Worm (Caenorhabditis elegans) whole organism, L4 larva: ENCODE measurements around the gene Y66H1A.5.

Experiments used
- F10B5.3 ChIP-seq: sonication (generic microtip); optimal IDR thresholded peaks from 2 replicates; lab custom pipeline; 2016; ENCODE audit warnings: mild to moderate bottlenecking, missing genetic modification characterization, missing compliant biosample characterization
- F26F4.8 ChIP-seq: fragments of 200-800 bp; sonication (Bioruptor generic); conservative IDR thresholded peaks from 2 replicates; pipeline ENCODE4 v1.3.6; 2022; ENCODE audit warnings: missing genetic modification characterization, missing compliant biosample characterization
- F44E2.7 ChIP-seq: fragments of 200-800 bp; sonication (Bioruptor generic); IDR thresholded peaks from 2 replicates; pipeline ENCODE4 v2.1.2; 2022; ENCODE audit warnings: missing genetic modification characterization, missing compliant biosample characterization
- F49E8.2 ChIP-seq: sonication (generic microtip); optimal IDR thresholded peaks from 2 replicates; lab custom pipeline; 2016; ENCODE audit warnings: missing compliant biosample characterization, mild to moderate bottlenecking, missing genetic modification characterization, borderline replicate concordance
- R02D3.7 ChIP-seq: fragments of 150-350 bp; sonication (generic microtip); optimal IDR thresholded peaks from 3 replicates; lab custom pipeline; 2014; ENCODE audit warnings: missing biosample characterization, missing genetic modification characterization
- T20F7.1 ChIP-seq: fragments of 200-800 bp; sonication (Bioruptor generic); optimal IDR thresholded peaks from 2 replicates; lab custom pipeline; 2018; ENCODE audit warnings: mild to moderate bottlenecking, missing genetic modification characterization, missing compliant biosample characterization
- T26A8.4 ChIP-seq: fragments of 200-800 bp; sonication (Bioruptor generic); IDR thresholded peaks from 2 replicates; pipeline ENCODE4 v1.3.6; 2022; ENCODE audit warnings: missing genetic modification characterization, missing compliant biosample characterization
- Y48G9A.11 ChIP-seq: fragments of 200-800 bp; sonication (Bioruptor generic); IDR thresholded peaks from 2 replicates; pipeline ENCODE4 v1.3.6; 2022; ENCODE audit warnings: missing genetic modification reagents, missing genetic modification characterization, missing compliant biosample characterization
- aha-1 ChIP-seq: fragments of 150-350 bp; peaks from one replicate; lab custom pipeline; 2014; ENCODE audit warnings: missing biosample characterization, missing genetic modification characterization
- attf-4 ChIP-seq: sonication (generic microtip); optimal IDR thresholded peaks from 3 replicates; lab custom pipeline; 2017; ENCODE audit warnings: missing biosample characterization, missing genetic modification characterization
- ceh-28 ChIP-seq: fragments of 150-350 bp; optimal IDR thresholded peaks from 2 replicates; lab custom pipeline; 2014; ENCODE audit warnings: missing biosample characterization, missing genetic modification reagents, missing genetic modification characterization
- ceh-32 ChIP-seq: sonication (generic microtip); optimal IDR thresholded peaks from 2 replicates; lab custom pipeline; 2016; ENCODE audit warnings: mild to moderate bottlenecking, missing genetic modification characterization, missing compliant biosample characterization; ENCODE audit not compliant: poor library complexity
- ces-1 ChIP-seq: fragments of 150-350 bp; sonication (generic microtip); optimal IDR thresholded peaks from 4 replicates; lab custom pipeline; 2014; ENCODE audit warnings: missing biosample characterization, missing genetic modification reagents, missing genetic modification characterization
- cey-2 ChIP-seq: sonication (generic microtip); optimal IDR thresholded peaks from 3 replicates; lab custom pipeline; 2017; ENCODE audit warnings: missing genetic modification characterization, mild to moderate bottlenecking, missing compliant biosample characterization, antibody characterized with exemption, borderline replicate concordance; ENCODE audit not compliant: insufficient read depth
- daf-16 ChIP-seq, 3 experiments: sonication (generic microtip); optimal IDR thresholded peaks; 2 replicates each; lab custom pipeline; 2016 to 2017; ENCODE audit warnings: missing genetic modification characterization in 3 of 3, missing genetic modification reagents in 3 of 3, mild to moderate bottlenecking in 2 of 3, missing compliant biosample characterization in 2 of 3, missing biosample characterization in 1 of 3, moderate library complexity in 1 of 3
- daf-19 ChIP-seq: fragments of 200-800 bp; sonication (Bioruptor generic); conservative IDR thresholded peaks from 2 replicates; pipeline ENCODE4 v1.3.6; 2022; ENCODE audit warnings: missing genetic modification characterization, missing compliant biosample characterization
- daf-8 ChIP-seq: fragments of 200-800 bp; sonication (Bioruptor generic); IDR thresholded peaks from 2 replicates; pipeline ENCODE4 v1.3.6; 2022; ENCODE audit warnings: missing genetic modification characterization, missing compliant biosample characterization
- duxl-1 ChIP-seq: sonication (generic microtip); optimal IDR thresholded peaks from 2 replicates; lab custom pipeline; 2016; ENCODE audit warnings: mild to moderate bottlenecking, missing genetic modification characterization, moderate library complexity, missing compliant biosample characterization; ENCODE audit not compliant: poor library complexity
- dve-1 ChIP-seq: sonication (generic microtip); optimal IDR thresholded peaks from 2 replicates; lab custom pipeline; 2017; ENCODE audit warnings: antibody characterized with exemption, mild to moderate bottlenecking, missing genetic modification characterization, missing compliant biosample characterization; ENCODE audit not compliant: insufficient read depth
- egl-43 ChIP-seq: fragments of 200-800 bp; sonication (Bioruptor generic); IDR thresholded peaks from 2 replicates; pipeline ENCODE4 v1.3.6; 2022; ENCODE audit warnings: missing genetic modification reagents, missing genetic modification characterization, missing compliant biosample characterization
- fkh-10 ChIP-seq: fragments of 150-350 bp; optimal IDR thresholded peaks from 2 replicates; lab custom pipeline; 2014; ENCODE audit warnings: missing biosample characterization, missing genetic modification reagents, missing genetic modification characterization
- gei-8 ChIP-seq: fragments of 200-800 bp; sonication (Bioruptor generic); optimal IDR thresholded peaks from 2 replicates; lab custom pipeline; 2018; ENCODE audit warnings: mild to moderate bottlenecking, missing genetic modification characterization, missing compliant biosample characterization
- hmg-1.1 ChIP-seq: fragments of 200-800 bp; sonication (Bioruptor generic); IDR thresholded peaks from 2 replicates; pipeline ENCODE4 v1.3.6; 2022; ENCODE audit warnings: missing genetic modification reagents, missing genetic modification characterization, missing compliant biosample characterization
- lim-7 ChIP-seq: fragments of 200-800 bp; sonication (Bioruptor generic); IDR thresholded peaks from 2 replicates; pipeline ENCODE4 v1.3.6; 2022; ENCODE audit warnings: missing genetic modification characterization, missing compliant biosample characterization
- lin-29 ChIP-seq: fragments of 200-800 bp; sonication (Bioruptor generic); IDR thresholded peaks from 2 replicates; pipeline ENCODE4 v1.3.6; 2022; ENCODE audit warnings: missing genetic modification reagents, missing genetic modification characterization, missing compliant biosample characterization
- lin-38 ChIP-seq: fragments of 200-800 bp; sonication (Bioruptor generic); IDR thresholded peaks from 2 replicates; pipeline ENCODE4 v1.3.6; 2022; ENCODE audit warnings: missing genetic modification reagents, missing genetic modification characterization, missing compliant biosample characterization
- mep-1 ChIP-seq: fragments of 150-350 bp; sonication (generic microtip); optimal IDR thresholded peaks from 3 replicates; lab custom pipeline; 2014; ENCODE audit warnings: missing biosample characterization, missing genetic modification characterization
- mes-2 ChIP-seq: sonication (generic microtip); optimal IDR thresholded peaks from 2 replicates; lab custom pipeline; 2016; ENCODE audit warnings: missing genotype, mild to moderate bottlenecking, missing genetic modification characterization, missing compliant biosample characterization; ENCODE audit not compliant: poor library complexity, severe bottlenecking
- nhr-102 ChIP-seq: sonication (generic microtip); optimal IDR thresholded peaks from 2 replicates; lab custom pipeline; 2016; ENCODE audit warnings: mild to moderate bottlenecking, missing genetic modification characterization, moderate library complexity, missing compliant biosample characterization
- nhr-11 ChIP-seq: fragments of 150-350 bp; optimal IDR thresholded peaks from 2 replicates; lab custom pipeline; 2014; ENCODE audit warnings: missing biosample characterization, missing genetic modification characterization
- nhr-28 ChIP-seq: fragments of 150-350 bp; optimal IDR thresholded peaks from 2 replicates; lab custom pipeline; 2014; ENCODE audit warnings: missing biosample characterization, missing genetic modification characterization
- nhr-42 ChIP-seq: fragments of 200-800 bp; sonication (Bioruptor generic); IDR thresholded peaks from 2 replicates; pipeline ENCODE4 v1.3.6; 2022; ENCODE audit warnings: missing genetic modification characterization, missing compliant biosample characterization
- nhr-76 ChIP-seq: fragments of 150-350 bp; optimal IDR thresholded peaks from 2 replicates; lab custom pipeline; 2014; ENCODE audit warnings: missing biosample characterization, missing genetic modification characterization
- nhr-77 ChIP-seq: fragments of 150-350 bp; optimal IDR thresholded peaks from 2 replicates; lab custom pipeline; 2014; ENCODE audit warnings: missing biosample characterization, missing genetic modification characterization
- pqm-1 ChIP-seq: sonication (generic microtip); optimal IDR thresholded peaks from 2 replicates; lab custom pipeline; 2017; ENCODE audit warnings: missing biosample characterization, missing genetic modification characterization
- set-16 ChIP-seq: fragments of 200-800 bp; sonication (Bioruptor generic); IDR thresholded peaks from 2 replicates; pipeline ENCODE4 v1.3.6; 2022; ENCODE audit warnings: missing genetic modification reagents, missing genetic modification characterization, missing compliant biosample characterization
- spr-3 ChIP-seq: fragments of 200-800 bp; sonication (Bioruptor generic); optimal IDR thresholded peaks from 2 replicates; lab custom pipeline; 2018; ENCODE audit warnings: mild to moderate bottlenecking, missing genetic modification characterization, missing compliant biosample characterization
- tag-97 ChIP-seq: fragments of 200-800 bp; sonication (Bioruptor generic); IDR thresholded peaks from 2 replicates; pipeline ENCODE4 v1.3.6; 2022; ENCODE audit warnings: missing genetic modification characterization, missing compliant biosample characterization
- unc-130 ChIP-seq: sonication (generic microtip); optimal IDR thresholded peaks from 2 replicates; lab custom pipeline; 2016; ENCODE audit warnings: missing genetic modification reagents, missing genetic modification characterization, missing compliant biosample characterization
- unc-39 ChIP-seq: sonication (generic microtip); optimal IDR thresholded peaks from 2 replicates; lab custom pipeline; 2017; ENCODE audit warnings: missing biosample characterization, missing genetic modification characterization
- unc-62 ChIP-seq, 3 experiments: fragments of 150-350 bp in 1 of 3; sonication (generic microtip); optimal IDR thresholded peaks in 2 of 3; peaks in 1 of 3; 1 replicate in 1 of 3; 2 replicates in 2 of 3; lab custom pipeline; 2014 to 2017; ENCODE audit warnings: missing biosample characterization in 3 of 3, missing genetic modification characterization in 3 of 3, missing genetic modification reagents in 3 of 3, missing genotype in 1 of 3
- zag-1 ChIP-seq: fragments of 150-350 bp; optimal IDR thresholded peaks from 2 replicates; lab custom pipeline; 2014; ENCODE audit warnings: missing biosample characterization, missing genetic modification characterization
- zfp-2 ChIP-seq: sonication (generic microtip); optimal IDR thresholded peaks from 2 replicates; lab custom pipeline; 2016; ENCODE audit warnings: mild to moderate bottlenecking, missing genetic modification characterization, missing compliant biosample characterization
- zip-2 ChIP-seq: fragments of 150-350 bp; optimal IDR thresholded peaks from 2 replicates; lab custom pipeline; 2014; ENCODE audit warnings: missing biosample characterization, missing genetic modification characterization

Y66H1A.5 gene

DNA sequence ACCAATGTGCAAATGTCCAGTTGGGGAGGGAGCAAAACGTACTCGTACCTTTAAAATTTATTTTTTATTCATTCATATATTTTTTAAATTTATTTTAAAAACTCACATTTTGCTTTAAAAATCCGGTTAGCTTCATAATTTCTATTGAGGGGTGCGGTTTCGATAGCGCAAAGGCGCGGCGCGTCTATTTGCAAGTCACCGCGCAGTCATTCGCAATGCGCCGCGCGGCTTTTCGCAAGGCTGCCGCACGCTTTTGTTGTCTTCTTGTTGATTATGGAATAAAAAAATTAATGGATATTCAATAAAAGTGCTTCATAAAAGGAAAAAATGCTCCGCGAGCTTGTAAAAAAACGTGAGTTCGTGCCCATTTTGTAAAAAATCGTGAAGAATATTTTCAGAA, 38.7 kb downstream of the Y66H1A.5 start, which contains the start of the genes ears-2 and uncp-18 (continued):
- TF ChIP-seq unc-39 (no peak), ceh-32 (tag; lab: Kevin White, UChicago) (peak; percentile 17), spr-3 (GFP tag; lab: Kevin White, UChicago) (peak; percentile 81), unc-130 (peak; percentile 97), zag-1 (no peak), F26F4.8 (GFP tag; lab: Robert Waterston, UW) (no peak), cey-2 (tag; lab: Kevin White, UChicago) (no peak), F44E2.7 (GFP tag; lab: Robert Waterston, UW) (peak; percentile 84; the same call in 1 of the 2 replicates)

DNA sequence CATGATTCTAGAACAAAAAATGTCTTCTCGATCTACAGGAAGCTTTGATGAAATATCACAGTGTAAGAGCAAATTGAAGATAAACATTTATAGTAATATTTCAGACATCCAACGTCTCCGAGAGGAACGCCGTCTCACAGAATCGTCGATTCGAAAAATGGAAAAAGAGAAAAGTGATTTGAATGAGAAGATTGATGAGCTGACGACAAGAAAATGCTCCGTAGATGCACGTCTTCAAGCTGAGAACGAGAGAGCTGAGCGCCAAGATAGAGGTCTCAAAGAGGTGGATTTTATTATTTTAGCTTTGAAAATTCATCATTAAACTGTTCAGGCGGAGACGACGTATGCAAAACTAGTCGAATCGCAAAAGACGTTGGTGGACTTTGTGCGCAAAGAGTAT, 40.9 kb downstream of the Y66H1A.5 start, which contains the start of gene ssna-1:
TSS of gene ssna-1 (plus strand) at position 12 of the 400 bp plus-strand sequence.
- TF ChIP-seq pqm-1 (tag; lab: Kevin White, UChicago) (no peak), daf-8 (no peak), attf-4 (no peak), lim-7 (GFP tag; lab: Robert Waterston, UW) (no peak), daf-16 (GFP tag; optimal IDR thresholded peaks at IDR 0.05; lab: Kevin White, UChicago) (no peak), daf-16 (tag; optimal IDR thresholded peaks at IDR 0.05; lab: Kevin White, UChicago) (peak; percentile 0), aha-1 (peak; percentile 22), unc-62 (GFP tag; optimal IDR thresholded peaks at IDR 0.05 in 1 of 2; lab: Kevin White, UChicago) (peak in 1 of 2 experiments; percentile 85), unc-62 (tag; optimal IDR thresholded peaks at IDR 0.05; lab: Kevin White, UChicago) (no peak), nhr-76 (no peak), daf-19 (GFP tag; lab: Robert Waterston, UW) (no peak), zfp-2 (tag; lab: Kevin White, UChicago) (no peak), gei-8 (GFP tag; lab: Kevin White, UChicago) (no peak), ces-1 (GFP tag; lab: Kevin White, UChicago) (no peak), mep-1 (tag; lab: Kevin White, UChicago) (no peak), mes-2 (tag; lab: Kevin White, UChicago) (peak; percentile 32), duxl-1 (tag; lab: Kevin White, UChicago) (no peak), lin-29 (no peak), unc-39 (no peak), T26A8.4 (GFP tag; lab: Robert Waterston, UW) (no peak), tag-97 (GFP tag; lab: Robert Waterston, UW) (no peak), nhr-102 (tag; lab: Kevin White, UChicago) (no peak), F44E2.7 (GFP tag; lab: Robert Waterston, UW) (no peak), zip-2 (tag; lab: Kevin White, UChicago) (no peak), set-16 (GFP tag; lab: Robert Waterston, UW) (no peak), nhr-77 (no peak)

DNA sequence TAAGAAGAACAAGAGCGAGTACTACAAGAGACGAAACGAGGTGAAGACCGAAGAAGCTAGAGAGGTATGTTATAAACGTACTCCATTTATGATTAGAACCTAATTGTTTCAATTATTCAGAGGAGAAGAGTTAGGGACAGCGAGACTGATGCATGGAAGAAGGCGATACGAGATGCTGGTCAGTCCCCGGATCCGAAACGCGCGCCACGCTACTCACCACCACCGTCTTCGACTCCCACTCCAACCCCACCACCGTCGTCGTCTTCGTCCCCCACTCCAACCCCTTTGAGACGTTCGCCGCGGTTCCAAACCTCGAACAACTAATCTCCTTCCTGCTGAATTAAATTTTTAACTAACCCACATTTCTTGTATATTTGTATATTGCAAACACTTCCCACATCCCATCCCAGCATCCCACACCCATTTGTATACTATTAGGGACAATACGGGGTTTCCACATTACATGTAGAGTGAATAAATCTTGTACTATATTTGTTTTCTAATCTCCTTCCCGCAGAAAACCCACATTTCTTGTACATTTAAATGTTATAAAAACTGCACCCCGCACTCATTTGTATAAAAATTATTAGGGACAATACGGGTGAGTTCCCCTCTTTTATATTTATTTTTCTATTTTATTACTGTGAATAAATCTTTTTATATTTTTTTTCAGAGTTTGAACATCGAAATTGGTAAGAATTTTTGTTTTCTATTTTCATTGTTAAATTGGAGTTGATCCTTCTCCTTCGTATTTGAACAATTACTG, 41.5 kb downstream of the Y66H1A.5 start:
- TF ChIP-seq T20F7.1 (GFP tag; lab: Kevin White, UChicago): peak; percentile 7
- no peak for TF ChIP-seq R02D3.7 (tag; lab: Kevin White, UChicago)
- TF ChIP-seq Y48G9A.11 (GFP tag; lab: Robert Waterston, UW): 0 out of 2 replicates have a peak, but pooled peaks have one; percentile 12
- no peak for TF ChIP-seq F44E2.7 (GFP tag; lab: Robert Waterston, UW)
- no peak for TF ChIP-seq ceh-28 (tag; lab: Kevin White, UChicago)
- no peak for TF ChIP-seq F49E8.2 (tag; lab: Kevin White, UChicago)
- TF ChIP-seq F10B5.3: no peak
- TF ChIP-seq tag-97 (GFP tag; lab: Robert Waterston, UW): no peak
- TF ChIP-seq daf-19 (GFP tag; lab: Robert Waterston, UW): no peak
- no peak for TF ChIP-seq nhr-11
- no peak for TF ChIP-seq hmg-1.1 (GFP tag; lab: Robert Waterston, UW)
- TF ChIP-seq lin-38 (GFP tag; lab: Robert Waterston, UW): peak; percentile 49
- no peak for TF ChIP-seq fkh-10
- no peak for TF ChIP-seq nhr-42 (GFP tag; lab: Robert Waterston, UW)
- TF ChIP-seq T26A8.4 (GFP tag; lab: Robert Waterston, UW): no peak
- peak; percentile 71; the same call in 1 of the 2 replicates for TF ChIP-seq egl-43 (GFP tag; lab: Robert Waterston, UW)
- no peak for TF ChIP-seq nhr-28 (tag; lab: Kevin White, UChicago)
- TF ChIP-seq dve-1 (tag; lab: Kevin White, UChicago): no peak
- no peak for TF ChIP-seq unc-62 (GFP tag; optimal IDR thresholded peaks at IDR 0.05 in 1 of 2; lab: Kevin White, UChicago)
- no peak for TF ChIP-seq unc-62 (tag; optimal IDR thresholded peaks at IDR 0.05; lab: Kevin White, UChicago)
- TF ChIP-seq daf-8: no peak
- TF ChIP-seq set-16 (GFP tag; lab: Robert Waterston, UW): peak; percentile 80
- TF ChIP-seq ceh-32 (tag; lab: Kevin White, UChicago): no peak
